Fruit fly (Drosophila melanogaster) whole organism, prepupa: ENCODE results near the gene CG7840.

Experiments
- Blimp-1 ChIP-seq: fragments of 200-800 bp; sonication (Bioruptor generic); optimal IDR thresholded peaks from 3 replicates; lab custom pipeline; 2017; ENCODE audit warnings: missing biosample characterization, missing genetic modification characterization, mild to moderate bottlenecking, moderate library complexity, missing genetic modification reagents
- CG10669 ChIP-seq: fragments of 200-800 bp; sonication (Bioruptor generic); optimal IDR thresholded peaks from 3 replicates; lab custom pipeline; 2018; ENCODE audit warnings: missing biosample characterization, mild to moderate bottlenecking, missing genetic modification characterization, moderate library complexity
- CG11762 ChIP-seq: fragments of 200-800 bp; sonication (Bioruptor generic); optimal IDR thresholded peaks from 3 replicates; lab custom pipeline; 2016; ENCODE audit warnings: missing biosample characterization, missing genetic modification characterization; ENCODE audit not compliant: insufficient read depth
- CG16779 ChIP-seq: fragments of 200-800 bp; sonication (Bioruptor generic); optimal IDR thresholded peaks from 3 replicates; lab custom pipeline; 2017; ENCODE audit warnings: missing biosample characterization, mild to moderate bottlenecking, missing genetic modification characterization
- Eip93F ChIP-seq: fragments of 200-800 bp; sonication (Bioruptor generic); optimal IDR thresholded peaks from 2 replicates; lab custom pipeline; 2016; ENCODE audit warnings: missing biosample characterization, mild to moderate bottlenecking, missing genetic modification characterization
- Hr38 ChIP-seq: sonication (Bioruptor generic); optimal IDR thresholded peaks from 2 replicates; lab custom pipeline; 2016; ENCODE audit warnings: missing biosample characterization, missing genetic modification characterization
- Sox102F ChIP-seq: fragments of 200-800 bp; sonication (Bioruptor generic); optimal IDR thresholded peaks from 2 replicates; lab custom pipeline; 2016; ENCODE audit warnings: missing biosample characterization, mild to moderate bottlenecking, missing genetic modification characterization
- fd59A ChIP-seq: fragments of 200-800 bp; sonication (Bioruptor generic); optimal IDR thresholded peaks from 2 replicates; lab custom pipeline; 2017; ENCODE audit warnings: missing biosample characterization, mild to moderate bottlenecking, missing genetic modification characterization, missing genetic modification reagents
- fd85E ChIP-seq: fragments of 200-800 bp; sonication (Bioruptor generic); optimal IDR thresholded peaks from 3 replicates; lab custom pipeline; 2016; ENCODE audit warnings: missing biosample characterization, missing genetic modification characterization
- lz ChIP-seq: fragments of 200-800 bp; sonication (Bioruptor generic); optimal IDR thresholded peaks from 3 replicates; lab custom pipeline; 2016; ENCODE audit warnings: missing biosample characterization, missing genetic modification characterization
- pdm3 ChIP-seq: fragments of 200-800 bp; sonication (Bioruptor generic); optimal IDR thresholded peaks from 3 replicates; lab custom pipeline; 2016; ENCODE audit warnings: missing biosample characterization, missing genetic modification characterization

dm6 chr2L:8305409-8305808 is at the start of gene CG7840:
- TF ChIP-seq CG11762 (GFP tag; lab: Kevin White, UChicago) (no peak), Sox102F (GFP tag; lab: Kevin White, UChicago) (no peak), Eip93F (GFP tag; lab: Kevin White, UChicago) (no peak), fd85E (GFP tag; lab: Kevin White, UChicago) (no peak), Hr38 (GFP tag; lab: Kevin White, UChicago) (no peak), pdm3 (GFP tag; lab: Kevin White, UChicago) (no peak), CG10669 (GFP tag; lab: Kevin White, UChicago) (no peak), CG16779 (tag; lab: Kevin White, UChicago) (no peak), fd59A (GFP tag; lab: Kevin White, UChicago) (no peak), Blimp-1 (GFP tag; lab: Kevin White, UChicago) (peak; percentile 14), lz (GFP tag; lab: Kevin White, UChicago) (no peak)
